Worm (Caenorhabditis elegans): ENCODE results near the gene C53B4.2.

C53B4.2 gene

DNA sequence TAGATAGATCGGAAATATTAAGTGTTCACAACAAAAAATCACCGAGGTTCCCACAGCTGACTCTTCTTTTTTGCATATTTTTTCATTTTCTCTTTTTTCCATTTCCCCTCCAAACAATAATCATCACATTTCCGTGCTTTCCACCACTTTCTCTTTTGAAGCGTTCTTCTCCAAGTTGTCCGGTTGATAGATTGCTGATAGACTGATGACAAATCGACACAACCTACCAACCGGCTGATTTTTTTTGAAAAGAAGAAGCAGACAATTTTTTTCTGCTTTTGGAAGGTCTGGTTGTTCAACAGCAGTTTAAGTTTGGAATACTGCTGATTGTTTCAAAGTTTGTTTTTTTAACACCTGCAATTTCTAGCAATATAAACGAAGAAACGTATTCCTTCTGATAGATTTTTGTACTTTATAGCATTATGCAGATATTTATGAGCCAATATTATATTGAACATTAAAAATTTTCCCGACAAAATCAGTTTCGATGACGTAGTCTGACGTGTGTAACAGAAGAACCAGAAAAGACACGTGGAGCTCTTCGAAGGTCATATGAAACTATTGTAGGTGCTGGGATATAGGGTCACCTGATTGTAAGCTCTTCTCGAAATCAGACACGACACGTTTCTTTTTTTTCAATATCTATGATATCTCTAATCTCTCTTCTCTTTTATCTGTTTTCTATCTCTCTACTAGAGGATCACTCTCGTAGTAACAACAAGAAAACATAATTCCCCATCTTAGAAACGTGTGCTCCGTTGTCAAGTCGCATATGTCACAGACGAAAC lies 8.8 kb downstream of the C53B4.2 start (continued):
- TF ChIP-seq nhr-111 (GFP tag; optimal IDR thresholded peaks at IDR 0.05) (no peak), dmd-9 (GFP tag; IDR thresholded peaks at IDR 0.05) (no peak), nhr-41 (GFP tag; IDR thresholded peaks at IDR 0.05) (no peak), ctbp-1 (GFP tag; IDR thresholded peaks at IDR 0.05) (no peak), aha-1 (tag) (peak; percentile 58), tra-1 (GFP tag; IDR thresholded peaks at IDR 0.05) (no peak), php-3 (GFP tag; IDR thresholded peaks at IDR 0.05) (no peak), lin-38 (GFP tag; IDR thresholded peaks at IDR 0.05) (no peak), hlh-11 (tag; optimal IDR thresholded peaks at IDR 0.05) (peak; percentile 25), ama-1 (optimal IDR thresholded peaks at IDR 0.05) (no peak), dmd-8 (GFP tag; IDR thresholded peaks at IDR 0.05) (no peak), daf-19 (GFP tag; conservative IDR thresholded peaks at IDR 0.05) (no peak), ztf-7 (tag; optimal IDR thresholded peaks at IDR 0.05) (no peak), mxl-3 (GFP tag; optimal IDR thresholded peaks at IDR 0.05) (no peak), lin-39 (tag; optimal IDR thresholded peaks at IDR 0.05) (no peak), R02D3.7 (tag; optimal IDR thresholded peaks at IDR 0.05) (no peak), Y5F2A.4 (GFP tag; optimal IDR thresholded peaks at IDR 0.05) (no peak), spr-3 (GFP tag; optimal IDR thresholded peaks at IDR 0.05) (no peak), zip-2 (tag; optimal IDR thresholded peaks at IDR 0.05) (no peak)

DNA sequence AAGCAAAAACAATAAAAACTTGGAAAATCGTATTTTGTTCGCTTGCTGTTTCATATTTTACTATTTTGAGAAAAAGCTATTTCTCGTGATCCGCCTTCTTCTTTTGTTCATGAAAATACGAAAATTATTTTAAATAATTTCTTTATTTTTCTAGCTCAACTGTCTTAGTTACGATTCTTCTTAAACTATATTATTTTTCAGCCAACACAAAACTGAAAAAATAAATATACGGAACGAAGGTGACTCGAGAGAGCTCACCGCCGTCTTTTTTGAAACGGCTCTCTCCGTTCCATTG lies 9.3 kb downstream of the C53B4.2 start, which contains the start of gene pdzd-8:
Gene pdzd-8, plus strand, starts transcription at position 196 of the 295 bp plus-strand sequence.
- TF ChIP-seq attf-4 (tag; optimal IDR thresholded peaks at IDR 0.05), result no peak
- TF ChIP-seq zip-2 (tag; optimal IDR thresholded peaks at IDR 0.05), result no peak
- TF ChIP-seq php-3 (GFP tag; IDR thresholded peaks at IDR 0.05), result no peak
- no peak for TF ChIP-seq ztf-7 (tag; optimal IDR thresholded peaks at IDR 0.05)

DNA sequence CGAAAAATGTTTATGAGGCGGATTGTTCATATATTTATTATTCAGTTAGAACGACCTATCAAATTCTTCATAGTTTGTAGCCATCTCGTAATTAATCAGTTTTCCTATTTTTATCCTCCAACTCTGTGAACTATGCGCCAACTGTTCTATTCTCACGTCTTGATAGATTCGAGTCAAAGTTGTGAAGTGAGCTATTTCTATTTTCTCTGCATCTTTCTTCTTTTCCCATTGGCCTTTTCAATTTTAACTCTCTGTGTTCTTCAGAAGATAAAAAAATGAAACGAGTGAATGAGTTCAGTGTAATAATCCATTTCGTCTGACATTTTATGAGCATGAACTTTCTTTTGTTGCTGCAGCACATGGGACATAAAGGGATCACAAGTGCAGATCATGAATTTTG lies 12.1 kb downstream of the C53B4.2 start:
- TF ChIP-seq php-3 (GFP tag; IDR thresholded peaks at IDR 0.05) (0 out of 2 replicates have a peak, but pooled peaks have one; percentile 31), aha-1 (tag) (peak; percentile 66), nhr-11 (tag; optimal IDR thresholded peaks at IDR 0.05) (peak; percentile 56), unc-39 (tag; optimal IDR thresholded peaks at IDR 0.05) (no peak), Y5F2A.4 (GFP tag; optimal IDR thresholded peaks at IDR 0.05) (no peak)

DNA sequence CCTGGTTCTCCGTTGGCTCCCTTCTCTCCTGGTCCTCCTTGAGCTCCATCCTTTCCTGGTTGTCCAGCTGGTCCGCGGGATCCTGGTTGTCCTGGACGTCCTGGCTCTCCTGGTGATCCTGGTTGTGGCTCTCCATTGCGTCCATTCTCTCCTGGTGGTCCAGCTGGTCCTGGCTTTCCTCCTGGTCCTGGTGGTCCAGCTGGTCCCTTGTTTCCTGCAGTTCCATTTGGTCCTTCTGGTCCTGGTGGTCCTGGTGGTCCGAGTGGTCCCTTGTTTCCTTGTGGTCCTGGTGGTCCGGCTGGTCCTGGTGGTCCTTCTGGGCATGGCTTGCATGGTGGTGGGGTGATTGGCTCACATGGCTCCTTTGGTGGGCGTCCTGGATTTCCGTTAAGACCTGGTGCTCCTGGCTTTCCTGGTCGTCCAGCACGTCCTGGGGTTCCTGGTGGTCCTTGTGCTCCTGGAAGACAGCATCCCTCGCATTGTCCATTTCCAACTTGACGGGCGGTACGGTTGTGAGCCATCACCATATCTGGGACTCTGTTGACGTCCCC lies 13.2 kb downstream of the C53B4.2 start:
- TF ChIP-seq hmg-1.1 (GFP tag; IDR thresholded peaks at IDR 0.05), result no peak
- TF ChIP-seq unc-62 (GFP tag; optimal IDR thresholded peaks at IDR 0.05 in 1 of 2), result no peak
- no peak for TF ChIP-seq unc-62 (tag; optimal IDR thresholded peaks at IDR 0.05)
- TF ChIP-seq set-16 (GFP tag; IDR thresholded peaks at IDR 0.05), result peak; percentile 95
- peak; percentile 23; the same call in 1 of the 2 replicates for TF ChIP-seq ctbp-1 (GFP tag; IDR thresholded peaks at IDR 0.05)
- TF ChIP-seq snpc-1.2 (GFP tag; IDR thresholded peaks at IDR 0.05), result 0 out of 2 replicates have a peak, but pooled peaks have one; percentile 24

DNA sequence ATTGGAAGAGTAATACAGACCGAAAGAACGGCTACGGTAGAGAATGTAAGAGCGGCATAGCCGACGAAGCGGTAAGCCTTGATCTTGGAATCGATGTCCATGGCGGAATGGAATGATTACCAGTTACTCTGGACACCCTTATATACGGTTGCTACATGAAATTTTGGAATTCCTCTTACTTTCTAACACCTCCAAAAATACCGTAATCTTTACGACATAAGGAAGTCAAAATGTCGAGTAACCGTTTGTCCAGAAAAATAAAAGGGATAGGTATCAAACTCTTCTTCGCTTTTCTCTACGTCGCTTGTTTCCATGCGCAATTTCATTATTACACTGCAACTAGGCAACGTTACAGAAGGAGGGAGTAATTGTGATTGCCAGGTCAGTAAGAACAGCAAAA lies 13.7 kb downstream of the C53B4.2 start, which contains the start of gene col-119:
Gene col-119, minus strand, starts transcription at position 101 of the 400 bp plus-strand sequence.
- TF ChIP-seq mxl-3 (GFP tag; optimal IDR thresholded peaks at IDR 0.05), result no peak
- TF ChIP-seq nhr-48 (tag; optimal IDR thresholded peaks at IDR 0.05), result no peak
- no peak for TF ChIP-seq ZK337.2 (GFP tag; IDR thresholded peaks at IDR 0.05)
- no peak for TF ChIP-seq nhr-42 (GFP tag; IDR thresholded peaks at IDR 0.05)
- peak; percentile 18 for TF ChIP-seq aha-1 (tag)
- TF ChIP-seq cey-2 (tag; optimal IDR thresholded peaks at IDR 0.05; ENCODE audit: borderline replicate concordance, insufficient read depth), result peak; percentile 38
- TF ChIP-seq spr-1 (tag; optimal IDR thresholded peaks at IDR 0.05), result no peak
- TF ChIP-seq dmd-6 (GFP tag; IDR thresholded peaks at IDR 0.05), result peak; percentile 16; the same call in 1 of the 2 replicates
- peak; percentile 22 for TF ChIP-seq nhr-76 (tag; optimal IDR thresholded peaks at IDR 0.05)
